Worm (Caenorhabditis elegans) whole organism, L2 larva: ENCODE data around the gene F29A7.6.

Experiments
- C34F6.9 ChIP-seq: fragments of 150-350 bp; optimal IDR thresholded peaks from 2 replicates; lab custom pipeline; 2014; ENCODE audit warnings: missing biosample characterization, missing genetic modification characterization
- F13H6.1 ChIP-seq: sonication (generic microtip); optimal IDR thresholded peaks from 2 replicates; lab custom pipeline; 2016; ENCODE audit warnings: missing genetic modification characterization, missing compliant biosample characterization
- R02D3.7 ChIP-seq: fragments of 150-350 bp; optimal IDR thresholded peaks from 2 replicates; lab custom pipeline; 2014; ENCODE audit warnings: missing biosample characterization, missing genetic modification characterization
- alr-1 ChIP-seq: fragments of 150-350 bp; optimal IDR thresholded peaks from 2 replicates; lab custom pipeline; 2014; ENCODE audit warnings: missing biosample characterization, missing genetic modification characterization
- aly-2 ChIP-seq: fragments of 150-350 bp; optimal IDR thresholded peaks from 2 replicates; lab custom pipeline; 2014; ENCODE audit warnings: missing biosample characterization, missing genetic modification characterization
- blmp-1 ChIP-seq: sonication (generic microtip); optimal IDR thresholded peaks from 2 replicates; lab custom pipeline; 2017; ENCODE audit warnings: missing genetic modification characterization, mild to moderate bottlenecking, missing compliant biosample characterization, antibody characterized with exemption, moderate library complexity; ENCODE audit not compliant: insufficient read depth
- ceh-16 ChIP-seq: fragments of 150-350 bp; optimal IDR thresholded peaks from 2 replicates; lab custom pipeline; 2014; ENCODE audit warnings: missing biosample characterization, missing genetic modification characterization
- crh-2 ChIP-seq: sonication (generic microtip); optimal IDR thresholded peaks from 2 replicates; lab custom pipeline; 2017; ENCODE audit warnings: missing biosample characterization, missing genetic modification characterization
- dmd-4 ChIP-seq: sonication (generic microtip); optimal IDR thresholded peaks from 2 replicates; lab custom pipeline; 2017; ENCODE audit warnings: missing biosample characterization, missing genetic modification characterization
- egl-27 ChIP-seq: sonication (generic microtip); optimal IDR thresholded peaks from 3 replicates; lab custom pipeline; 2017; ENCODE audit warnings: missing biosample characterization, missing genetic modification reagents, missing genetic modification characterization
- elt-1 ChIP-seq: fragments of 150-350 bp; optimal IDR thresholded peaks from 2 replicates; lab custom pipeline; 2014; ENCODE audit warnings: missing biosample characterization, missing genetic modification characterization
- elt-3 ChIP-seq: sonication (generic microtip); optimal IDR thresholded peaks from 2 replicates; lab custom pipeline; 2017; ENCODE audit warnings: missing biosample characterization, missing genetic modification characterization
- fos-1 ChIP-seq: fragments of 150-350 bp; optimal IDR thresholded peaks from 2 replicates; lab custom pipeline; 2014; ENCODE audit warnings: missing biosample characterization, missing genetic modification characterization
- gmeb-1 ChIP-seq: fragments of 150-350 bp; optimal IDR thresholded peaks from 2 replicates; lab custom pipeline; 2014; ENCODE audit warnings: missing biosample characterization, missing genetic modification characterization
- lin-39 ChIP-seq: fragments of 150-350 bp; optimal IDR thresholded peaks from 2 replicates; lab custom pipeline; 2014; ENCODE audit warnings: missing biosample characterization, missing genetic modification reagents, missing genetic modification characterization
- mab-5 ChIP-seq: fragments of 150-350 bp; optimal IDR thresholded peaks from 2 replicates; lab custom pipeline; 2014; ENCODE audit warnings: missing biosample characterization, missing genetic modification characterization
- mdl-1 ChIP-seq, 2 experiments: fragments of 150-350 bp in 1 of 2; sonication (generic microtip) in 1 of 2; optimal IDR thresholded peaks; 2 replicates each; lab custom pipeline; 2017; ENCODE audit warnings: missing biosample characterization in 2 of 2, missing genetic modification characterization in 2 of 2
- nhr-10 ChIP-seq: sonication (generic microtip); optimal IDR thresholded peaks from 2 replicates; lab custom pipeline; 2017; ENCODE audit warnings: missing biosample characterization, missing genetic modification characterization
- nhr-21 ChIP-seq: fragments of 150-350 bp; optimal IDR thresholded peaks from 2 replicates; lab custom pipeline; 2014; ENCODE audit warnings: missing biosample characterization, missing genetic modification characterization
- nhr-23 ChIP-seq: fragments of 150-350 bp; optimal IDR thresholded peaks from 2 replicates; lab custom pipeline; 2014; ENCODE audit warnings: missing biosample characterization, missing genetic modification reagents, missing genetic modification characterization
- nhr-6 ChIP-seq: fragments of 150-350 bp; optimal IDR thresholded peaks from 2 replicates; lab custom pipeline; 2014; ENCODE audit warnings: missing biosample characterization, missing genetic modification characterization
- nhr-77 ChIP-seq: fragments of 150-350 bp; optimal IDR thresholded peaks from 2 replicates; lab custom pipeline; 2014; ENCODE audit warnings: missing biosample characterization, missing genetic modification characterization
- peb-1 ChIP-seq: fragments of 150-350 bp; optimal IDR thresholded peaks from 2 replicates; lab custom pipeline; 2014; ENCODE audit warnings: missing biosample characterization, missing genetic modification characterization
- sem-4 ChIP-seq: fragments of 150-350 bp; optimal IDR thresholded peaks from 2 replicates; lab custom pipeline; 2014; ENCODE audit warnings: missing biosample characterization, missing genetic modification reagents, missing genetic modification characterization
- skn-1 ChIP-seq: sonication (generic microtip); optimal IDR thresholded peaks from 2 replicates; lab custom pipeline; 2017; ENCODE audit warnings: missing biosample characterization, missing genetic modification characterization
- sma-3 ChIP-seq: sonication (generic microtip); optimal IDR thresholded peaks from 2 replicates; lab custom pipeline; 2016; ENCODE audit warnings: missing genetic modification reagents, missing genetic modification characterization, missing compliant biosample characterization
- sma-9 ChIP-seq, 2 experiments: fragments of 150-350 bp in 1 of 2; sonication (generic microtip) in 1 of 2; optimal IDR thresholded peaks; 2 replicates each; lab custom pipeline; 2014 to 2016; ENCODE audit warnings: missing genetic modification characterization in 2 of 2, mild to moderate bottlenecking in 1 of 2, missing biosample characterization in 1 of 2, missing compliant biosample characterization in 1 of 2, missing genetic modification reagents in 1 of 2, moderate library complexity in 1 of 2
- unc-39 ChIP-seq: fragments of 150-350 bp; optimal IDR thresholded peaks from 2 replicates; lab custom pipeline; 2014; ENCODE audit warnings: missing biosample characterization, missing genetic modification characterization
- unc-55 ChIP-seq: fragments of 150-350 bp; sonication (generic microtip); optimal IDR thresholded peaks from 3 replicates; lab custom pipeline; 2014; ENCODE audit warnings: missing biosample characterization, missing genetic modification reagents, missing genetic modification characterization
- unc-62 ChIP-seq: fragments of 150-350 bp; optimal IDR thresholded peaks from 2 replicates; lab custom pipeline; 2014; ENCODE audit warnings: missing biosample characterization, missing genetic modification reagents, missing genetic modification characterization
- zag-1 ChIP-seq: fragments of 150-350 bp; optimal IDR thresholded peaks from 2 replicates; lab custom pipeline; 2014; ENCODE audit warnings: missing biosample characterization, missing genetic modification characterization
- ztf-4 ChIP-seq: fragments of 150-350 bp; optimal IDR thresholded peaks from 2 replicates; lab custom pipeline; 2014; ENCODE audit warnings: missing biosample characterization, missing genetic modification characterization

The F29A7.6 gene

ce11 chrII:2747956-2748621, 4.3 kb downstream of the F29A7.6 start (continued):
- TF ChIP-seq ceh-16 (tag; lab: Kevin White, UChicago) (no peak), sem-4 (tag; lab: Kevin White, UChicago) (no peak), unc-62 (no peak), nhr-6 (tag; lab: Kevin White, UChicago) (peak; percentile 15), elt-1 (tag; lab: Kevin White, UChicago) (no peak)

ce11 chrII:2742251-2742650, 10.2 kb downstream of the F29A7.6 start, which contains the start of gene T05A8.7:
Gene T05A8.7, minus strand, starts transcription at chrII:2742351.
- TF ChIP-seq nhr-77 (tag; lab: Kevin White, UChicago) (no peak), ceh-16 (tag; lab: Kevin White, UChicago) (no peak), zag-1 (no peak), nhr-6 (tag; lab: Kevin White, UChicago) (no peak), unc-62 (no peak), skn-1 (tag; lab: Kevin White, UChicago) (no peak), R02D3.7 (tag; lab: Kevin White, UChicago) (no peak), sma-9 (GFP tag; optimal IDR thresholded peaks at IDR 0.05; lab: Kevin White, UChicago) (no peak), sma-9 (tag; optimal IDR thresholded peaks at IDR 0.05; lab: Kevin White, UChicago) (no peak), aly-2 (tag; lab: Kevin White, UChicago) (no peak)

ce11 chrII:2741405-2741804, 11.0 kb downstream of the F29A7.6 start:
- TF ChIP-seq crh-2 (tag; lab: Kevin White, UChicago): no peak
- TF ChIP-seq mab-5 (tag; lab: Kevin White, UChicago): no peak
- TF ChIP-seq ceh-16 (tag; lab: Kevin White, UChicago): no peak
- TF ChIP-seq mdl-1 (tag; optimal IDR thresholded peaks at IDR 0.05; lab: Kevin White, UChicago): no peak
- TF ChIP-seq R02D3.7 (tag; lab: Kevin White, UChicago): no peak
- TF ChIP-seq nhr-21 (tag; lab: Kevin White, UChicago): no peak
- no peak for TF ChIP-seq nhr-23 (tag; lab: Kevin White, UChicago)

ce11 chrII:2739619-2740018, 12.8 kb downstream of the F29A7.6 start, which contains the start of gene T05A8.6:
Gene T05A8.6, minus strand, starts transcription at chrII:2739719.
- TF ChIP-seq elt-1 (tag; lab: Kevin White, UChicago) (no peak), sma-3 (GFP tag; lab: Kevin White, UChicago) (no peak), unc-62 (no peak), dmd-4 (tag; lab: Kevin White, UChicago) (no peak), zag-1 (no peak), peb-1 (tag; lab: Kevin White, UChicago) (no peak), F13H6.1 (tag; lab: Kevin White, UChicago) (no peak), ztf-4 (tag; lab: Kevin White, UChicago) (no peak), lin-39 (no peak), alr-1 (tag; lab: Kevin White, UChicago) (no peak), crh-2 (tag; lab: Kevin White, UChicago) (no peak), unc-39 (no peak), C34F6.9 (tag; lab: Kevin White, UChicago) (no peak)

ce11 chrII:2736938-2737337, 15.5 kb downstream of the F29A7.6 start:
- no peak for TF ChIP-seq nhr-10
- TF ChIP-seq elt-3 (tag; lab: Kevin White, UChicago): no peak
- TF ChIP-seq nhr-23 (tag; lab: Kevin White, UChicago): no peak
- TF ChIP-seq R02D3.7 (tag; lab: Kevin White, UChicago): no peak
- TF ChIP-seq unc-55: no peak
- TF ChIP-seq fos-1 (tag; lab: Kevin White, UChicago): no peak
- TF ChIP-seq blmp-1 (tag; lab: Kevin White, UChicago): no peak
- no peak for TF ChIP-seq skn-1 (tag; lab: Kevin White, UChicago)
- no peak for TF ChIP-seq unc-62
- no peak for TF ChIP-seq gmeb-1
- TF ChIP-seq egl-27 (tag; lab: Kevin White, UChicago): no peak
- TF ChIP-seq sma-3 (GFP tag; lab: Kevin White, UChicago): no peak
- TF ChIP-seq nhr-21 (tag; lab: Kevin White, UChicago): no peak
